Worm (Caenorhabditis elegans) whole organism, L3 larva: ENCODE results near the gene Y116A8C.38.

Experiments used
- R02D3.7 ChIP-seq: fragments of 150-350 bp; optimal IDR thresholded peaks from 2 replicates; lab custom pipeline; 2014; ENCODE audit warnings: missing biosample characterization, missing genetic modification characterization
- ZK546.5 ChIP-seq: sonication (generic microtip); optimal IDR thresholded peaks from 2 replicates; lab custom pipeline; 2017; ENCODE audit warnings: missing biosample characterization, missing genetic modification characterization
- aly-2 ChIP-seq: fragments of 150-350 bp; optimal IDR thresholded peaks from 2 replicates; lab custom pipeline; 2014; ENCODE audit warnings: missing biosample characterization, missing genetic modification characterization
- ama-1 ChIP-seq: fragments of 150-350 bp; optimal IDR thresholded peaks from 2 replicates; lab custom pipeline; 2018
- ceh-82 ChIP-seq: fragments of 150-350 bp; optimal IDR thresholded peaks from 2 replicates; lab custom pipeline; 2014; ENCODE audit warnings: missing biosample characterization, missing genetic modification characterization
- ceh-9 ChIP-seq: sonication (generic microtip); optimal IDR thresholded peaks from 2 replicates; lab custom pipeline; 2018; ENCODE audit warnings: missing biosample characterization, missing genetic modification characterization
- egl-27 ChIP-seq: sonication (generic microtip); optimal IDR thresholded peaks from 4 replicates; lab custom pipeline; 2017; ENCODE audit warnings: missing biosample characterization, missing genetic modification reagents, missing genetic modification characterization
- egl-5 ChIP-seq: fragments of 150-350 bp; optimal IDR thresholded peaks from 2 replicates; lab custom pipeline; 2017; ENCODE audit warnings: missing biosample characterization, missing genetic modification reagents, missing genetic modification characterization, inconsistent platforms
- elt-1 ChIP-seq: fragments of 150-350 bp; optimal IDR thresholded peaks from 2 replicates; lab custom pipeline; 2014; ENCODE audit warnings: missing biosample characterization, missing genetic modification characterization
- elt-2 ChIP-seq: sonication (generic microtip); optimal IDR thresholded peaks from 2 replicates; lab custom pipeline; 2016; ENCODE audit warnings: missing genetic modification reagents, mild to moderate bottlenecking, missing genetic modification characterization, missing compliant biosample characterization
- eor-1 ChIP-seq, 2 experiments: fragments of 150-350 bp; optimal IDR thresholded peaks; 2 replicates each; lab custom pipeline; 2014 to 2018; ENCODE audit warnings: missing biosample characterization in 2 of 2, missing genetic modification characterization in 2 of 2
- fkh-10 ChIP-seq: sonication (generic microtip); optimal IDR thresholded peaks from 2 replicates; lab custom pipeline; 2017; ENCODE audit warnings: missing biosample characterization, missing genetic modification reagents, missing genetic modification characterization
- fkh-2 ChIP-seq: fragments of 150-350 bp; optimal IDR thresholded peaks from 2 replicates; lab custom pipeline; 2014; ENCODE audit warnings: missing biosample characterization, missing genetic modification reagents, missing genetic modification characterization
- fos-1 ChIP-seq: fragments of 150-350 bp; optimal IDR thresholded peaks from 2 replicates; lab custom pipeline; 2014; ENCODE audit warnings: missing biosample characterization, missing genetic modification characterization
- hmg-11 ChIP-seq: sonication (generic microtip); optimal IDR thresholded peaks from 2 replicates; lab custom pipeline; 2016; ENCODE audit warnings: missing genetic modification characterization, missing compliant biosample characterization
- jun-1 ChIP-seq: fragments of 150-350 bp; optimal IDR thresholded peaks from 2 replicates; lab custom pipeline; 2014; ENCODE audit warnings: missing biosample characterization, missing genetic modification reagents, missing genetic modification characterization
- lin-15B ChIP-seq: fragments of 150-350 bp; optimal IDR thresholded peaks from 2 replicates; lab custom pipeline; 2014; ENCODE audit warnings: missing biosample characterization, missing genetic modification characterization
- lin-39 ChIP-seq: fragments of 150-350 bp; optimal IDR thresholded peaks from 2 replicates; lab custom pipeline; 2018; ENCODE audit warnings: missing biosample characterization, missing genetic modification reagents, missing genetic modification characterization
- mdl-1 ChIP-seq: fragments of 150-350 bp; optimal IDR thresholded peaks from 2 replicates; lab custom pipeline; 2014; ENCODE audit warnings: missing biosample characterization, missing genetic modification characterization
- nfya-1 ChIP-seq: sonication (generic microtip); optimal IDR thresholded peaks from 2 replicates; lab custom pipeline; 2017; ENCODE audit warnings: missing genetic modification characterization, mild to moderate bottlenecking, missing compliant biosample characterization, antibody characterized with exemption, moderate library complexity; ENCODE audit not compliant: insufficient read depth
- nhr-12 ChIP-seq: fragments of 150-350 bp; optimal IDR thresholded peaks from 2 replicates; lab custom pipeline; 2014; ENCODE audit warnings: missing biosample characterization, missing genetic modification characterization
- nhr-25 ChIP-seq: sonication (generic microtip); optimal IDR thresholded peaks from 2 replicates; lab custom pipeline; 2017; ENCODE audit warnings: missing biosample characterization, missing genetic modification characterization
- nhr-28 ChIP-seq: fragments of 150-350 bp; optimal IDR thresholded peaks from 2 replicates; lab custom pipeline; 2014; ENCODE audit warnings: missing biosample characterization, missing genetic modification characterization
- nhr-67 ChIP-seq: fragments of 150-350 bp; optimal IDR thresholded peaks from 2 replicates; lab custom pipeline; 2014; ENCODE audit warnings: missing biosample characterization, missing genetic modification characterization
- nhr-76 ChIP-seq: fragments of 150-350 bp; sonication (generic microtip); optimal IDR thresholded peaks from 5 replicates; lab custom pipeline; 2014; ENCODE audit warnings: missing biosample characterization, missing genetic modification characterization
- pqm-1 ChIP-seq: fragments of 150-350 bp; optimal IDR thresholded peaks from 2 replicates; lab custom pipeline; 2017; ENCODE audit warnings: missing biosample characterization, missing genetic modification characterization, inconsistent platforms
- sea-2 ChIP-seq: fragments of 150-350 bp; sonication (generic microtip); optimal IDR thresholded peaks from 4 replicates; lab custom pipeline; 2014; ENCODE audit warnings: missing biosample characterization, missing genetic modification reagents, missing genetic modification characterization
- tbx-2 ChIP-seq: sonication (generic microtip); optimal IDR thresholded peaks from 2 replicates; lab custom pipeline; 2016; ENCODE audit warnings: mild to moderate bottlenecking, missing genetic modification characterization, missing compliant biosample characterization
- unc-39 ChIP-seq: sonication (generic microtip); optimal IDR thresholded peaks from 4 replicates; lab custom pipeline; 2017; ENCODE audit warnings: missing biosample characterization, missing genetic modification characterization
- zag-1 ChIP-seq: fragments of 150-350 bp; optimal IDR thresholded peaks from 2 replicates; lab custom pipeline; 2014; ENCODE audit warnings: missing biosample characterization, missing genetic modification characterization
- ztf-11 ChIP-seq: fragments of 150-350 bp; optimal IDR thresholded peaks from 2 replicates; lab custom pipeline; 2014; ENCODE audit warnings: missing biosample characterization, missing genetic modification characterization
- ztf-4 ChIP-seq: fragments of 150-350 bp; optimal IDR thresholded peaks from 2 replicates; lab custom pipeline; 2014; ENCODE audit warnings: missing biosample characterization, missing genetic modification characterization

Gene Y116A8C.38

DNA sequence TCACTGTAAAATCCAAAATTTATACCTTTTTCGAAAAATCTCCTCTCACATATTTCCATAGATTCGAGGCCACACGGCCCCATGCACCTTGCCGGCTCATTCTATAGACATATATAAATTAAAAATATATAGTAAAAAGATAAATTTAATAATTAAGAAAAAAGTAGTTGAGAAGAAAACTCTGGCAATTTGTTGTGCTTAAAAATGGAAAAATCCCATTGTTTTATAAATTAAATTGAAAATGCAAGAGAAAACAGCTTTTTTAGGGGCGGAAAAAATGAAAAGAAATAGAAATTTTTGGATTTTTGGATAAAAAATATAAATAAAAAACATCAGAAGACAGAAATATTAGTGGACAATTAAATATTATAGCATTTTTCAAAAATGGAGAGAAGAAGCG lies 27.7 kb upstream of the Y116A8C.38 start, which contains the start of gene Y116A8C.30:
Y116A8C.30 (minus strand) TSS at position 101 of the 400 bp plus-strand sequence.
- no peak for TF ChIP-seq nhr-12 (tag; lab: Kevin White, UChicago)
- TF ChIP-seq egl-27, result no peak
- no peak for TF ChIP-seq ama-1 (lab: Kevin White, UChicago)
- no peak for TF ChIP-seq hmg-11 (tag; lab: Kevin White, UChicago)
- TF ChIP-seq nhr-25 (tag; lab: Kevin White, UChicago), result no peak
- TF ChIP-seq nhr-28, result no peak
- no peak for TF ChIP-seq ZK546.5 (tag; lab: Kevin White, UChicago)
- no peak for TF ChIP-seq pqm-1
- TF ChIP-seq fos-1 (tag; lab: Kevin White, UChicago), result no peak
- no peak for TF ChIP-seq tbx-2 (tag; lab: Kevin White, UChicago)
- no peak for TF ChIP-seq lin-15B
- TF ChIP-seq ztf-4 (tag; lab: Kevin White, UChicago), result no peak
- no peak for TF ChIP-seq ceh-82 (tag; lab: Kevin White, UChicago)
- no peak for TF ChIP-seq aly-2 (tag; lab: Kevin White, UChicago)
- TF ChIP-seq ceh-9 (tag; lab: Kevin White, UChicago), result no peak
- no peak for TF ChIP-seq mdl-1 (tag; lab: Kevin White, UChicago)
- TF ChIP-seq fkh-10 (GFP tag; lab: Kevin White, UChicago), result no peak

DNA sequence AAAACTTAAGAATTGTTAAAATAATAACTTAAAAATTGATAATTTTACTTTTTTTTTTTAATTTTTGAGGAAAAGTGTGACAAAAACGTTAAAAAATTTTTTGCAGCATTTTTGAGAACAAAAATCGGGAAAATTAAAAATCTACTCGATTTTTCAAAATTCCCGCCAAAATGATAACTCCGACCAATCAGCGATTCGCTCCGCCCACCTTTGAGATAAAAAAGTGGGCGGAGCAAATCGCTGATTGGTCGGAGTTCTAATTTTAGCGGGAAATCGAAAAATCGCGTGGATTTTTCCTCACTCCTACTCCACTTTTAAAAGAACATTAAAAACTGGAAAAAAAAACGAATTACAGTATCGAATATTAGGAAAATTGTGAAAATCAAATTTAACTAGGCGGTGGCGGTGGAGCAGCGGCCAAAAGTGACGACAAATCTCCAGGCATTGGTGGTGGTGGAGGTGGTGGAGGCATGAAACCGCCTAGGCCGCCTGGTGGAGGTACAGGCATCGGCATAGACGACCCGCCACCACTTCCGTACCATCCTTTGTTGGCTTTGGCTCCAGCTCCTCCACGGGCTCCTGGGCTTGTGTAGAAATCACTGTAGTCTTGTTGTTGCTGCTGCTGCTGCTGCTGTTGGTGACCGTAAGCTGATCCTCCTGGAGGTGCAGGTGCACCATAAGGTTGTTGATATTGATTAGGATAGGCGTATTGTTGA lies 27.0 kb upstream of the Y116A8C.38 start:
- TF ChIP-seq nfya-1 (tag; lab: Kevin White, UChicago) (peak; percentile 98), tbx-2 (tag; lab: Kevin White, UChicago) (no peak)

DNA sequence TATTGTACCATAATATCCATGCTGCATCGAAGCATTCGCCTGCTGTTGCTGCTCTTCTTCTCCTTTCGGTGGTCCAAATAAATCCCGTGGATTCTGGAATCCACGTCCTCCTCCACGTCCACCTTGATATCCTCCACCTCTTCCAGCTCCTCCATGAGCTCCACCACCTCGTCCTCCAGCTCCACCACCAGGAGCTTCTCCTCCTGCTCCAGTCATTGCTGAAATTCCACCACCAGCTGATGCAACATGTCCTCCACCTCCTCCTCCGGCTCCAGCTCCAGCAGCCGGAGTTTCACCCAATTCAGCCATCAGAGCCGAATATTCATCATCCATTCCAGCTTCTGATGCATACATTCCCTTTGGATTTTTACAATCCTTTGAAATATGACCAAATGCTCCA lies 25.8 kb upstream of the Y116A8C.38 start:
- TF ChIP-seq egl-27 (no peak), nhr-67 (tag; lab: Kevin White, UChicago) (no peak), nhr-76 (no peak), ZK546.5 (tag; lab: Kevin White, UChicago) (no peak), jun-1 (tag; lab: Kevin White, UChicago) (no peak), mdl-1 (tag; lab: Kevin White, UChicago) (no peak), sea-2 (GFP tag; lab: Kevin White, UChicago) (no peak), tbx-2 (tag; lab: Kevin White, UChicago) (no peak), elt-2 (tag; lab: Kevin White, UChicago) (no peak), zag-1 (tag; lab: Kevin White, UChicago) (no peak), egl-5 (tag; lab: Kevin White, UChicago) (no peak), ama-1 (lab: Kevin White, UChicago) (no peak), pqm-1 (no peak), fkh-2 (tag; lab: Kevin White, UChicago) (no peak), fos-1 (tag; lab: Kevin White, UChicago) (no peak), lin-39 (tag; lab: Kevin White, UChicago) (no peak), elt-1 (tag; lab: Kevin White, UChicago) (no peak), ztf-11 (tag; lab: Kevin White, UChicago) (no peak)

DNA sequence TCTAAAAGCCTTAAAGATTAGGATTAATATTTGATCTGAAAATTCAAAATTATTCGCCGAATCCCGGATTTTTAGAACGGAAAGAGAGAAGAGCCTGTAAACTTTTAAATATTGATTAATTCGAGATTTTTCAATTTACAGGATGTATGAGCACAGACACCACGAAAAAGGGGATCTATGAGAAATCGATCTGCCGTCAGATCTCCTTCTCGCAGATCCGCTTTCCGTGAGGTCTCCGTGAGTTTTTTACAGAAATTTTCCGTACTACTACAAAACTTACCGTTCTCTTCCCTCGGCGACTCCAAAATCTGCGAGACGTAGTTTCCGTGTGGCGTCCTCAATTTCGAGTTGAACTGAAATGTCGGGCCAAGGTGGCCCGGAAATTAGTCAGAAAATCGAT lies 23.1 kb upstream of the Y116A8C.38 start:
- no peak for TF ChIP-seq ztf-4 (tag; lab: Kevin White, UChicago)
- TF ChIP-seq ztf-11 (tag; lab: Kevin White, UChicago), result no peak
- TF ChIP-seq zag-1 (tag; lab: Kevin White, UChicago), result no peak

DNA sequence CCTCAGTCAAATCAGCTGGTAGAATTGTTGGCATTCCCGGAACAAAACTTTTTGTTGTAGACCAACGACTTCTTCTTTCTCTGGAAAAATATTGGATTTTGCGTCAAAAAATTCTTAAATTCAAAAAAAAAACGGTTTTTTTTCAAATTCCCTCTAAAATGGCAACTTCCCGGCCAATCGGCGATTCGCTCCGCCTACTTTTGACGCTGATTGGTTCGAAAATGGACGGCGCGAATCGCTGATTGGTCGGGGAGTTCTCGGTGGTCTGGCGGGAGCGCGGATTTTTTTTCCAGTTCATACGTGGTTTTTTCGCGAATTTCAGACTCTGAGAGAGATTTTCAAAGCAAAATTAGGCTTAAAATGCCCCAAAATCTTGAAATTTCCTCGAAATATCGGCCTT lies 22.5 kb upstream of the Y116A8C.38 start:
- TF ChIP-seq nhr-28 (no peak), eor-1 (tag; optimal IDR thresholded peaks at IDR 0.05; lab: Kevin White, UChicago) (no peak), nfya-1 (tag; lab: Kevin White, UChicago) (peak; percentile 87), zag-1 (tag; lab: Kevin White, UChicago) (no peak), tbx-2 (tag; lab: Kevin White, UChicago) (no peak), unc-39 (tag; lab: Kevin White, UChicago) (no peak), R02D3.7 (tag; lab: Kevin White, UChicago) (no peak)
